Worm (Caenorhabditis elegans) whole organism, mixed stage, embryonic: ENCODE results near the gene phat-7.

Experiments
- M03D4.4 ChIP-seq: sonication (generic microtip); optimal IDR thresholded peaks from 2 replicates; lab custom pipeline; 2017; ENCODE audit warnings: mild to moderate bottlenecking, missing genetic modification characterization, missing compliant biosample characterization
- bed-3 ChIP-seq: fragments of 200-800 bp; sonication (Bioruptor generic); optimal IDR thresholded peaks from 3 replicates; lab custom pipeline; 2018; ENCODE audit warnings: mild to moderate bottlenecking, missing genetic modification characterization, moderate library complexity, missing compliant biosample characterization
- blmp-1 ChIP-seq: fragments of 150-350 bp; optimal IDR thresholded peaks from 2 replicates; lab custom pipeline; 2014; ENCODE audit warnings: missing biosample characterization, missing genetic modification characterization
- ceh-39 ChIP-seq: fragments of 150-350 bp; optimal IDR thresholded peaks from 2 replicates; lab custom pipeline; 2014; ENCODE audit warnings: missing biosample characterization, missing genetic modification characterization
- ceh-43 ChIP-seq: fragments of 200-800 bp; sonication (Bioruptor generic); optimal IDR thresholded peaks from 2 replicates; lab custom pipeline; 2018; ENCODE audit warnings: mild to moderate bottlenecking, missing genetic modification characterization, moderate library complexity, missing compliant biosample characterization
- ceh-83 ChIP-seq: fragments of 200-800 bp; sonication (Bioruptor generic); optimal IDR thresholded peaks from 2 replicates; lab custom pipeline; 2018; ENCODE audit warnings: mild to moderate bottlenecking, missing genetic modification characterization, missing compliant biosample characterization
- cnd-1 ChIP-seq: fragments of 200-800 bp; sonication (Bioruptor generic); optimal IDR thresholded peaks from 2 replicates; lab custom pipeline; 2018; ENCODE audit warnings: mild to moderate bottlenecking, missing genetic modification characterization, missing compliant biosample characterization
- drap-1 ChIP-seq: fragments of 200-800 bp; sonication (Bioruptor generic); optimal IDR thresholded peaks from 3 replicates; lab custom pipeline; 2018; ENCODE audit warnings: mild to moderate bottlenecking, missing genetic modification characterization, missing compliant biosample characterization
- elt-1 ChIP-seq: sonication (generic microtip); optimal IDR thresholded peaks from 2 replicates; lab custom pipeline; 2017; ENCODE audit warnings: missing genetic modification characterization, mild to moderate bottlenecking, missing compliant biosample characterization, antibody characterized with exemption, moderate library complexity, borderline replicate concordance; ENCODE audit not compliant: insufficient read depth
- elt-3 ChIP-seq: fragments of 150-350 bp; optimal IDR thresholded peaks from 2 replicates; lab custom pipeline; 2014; ENCODE audit warnings: missing biosample characterization, missing genetic modification characterization
- ham-2 ChIP-seq: fragments of 200-800 bp; sonication (Bioruptor generic); optimal IDR thresholded peaks from 2 replicates; lab custom pipeline; 2018; ENCODE audit warnings: mild to moderate bottlenecking, missing genetic modification characterization, missing compliant biosample characterization
- hlh-1 ChIP-seq: fragments of 150-350 bp; optimal IDR thresholded peaks from 2 replicates; lab custom pipeline; 2014; ENCODE audit warnings: missing biosample characterization, missing genetic modification reagents, missing genetic modification characterization
- lin-13 ChIP-seq: fragments of 150-350 bp; optimal IDR thresholded peaks from 2 replicates; lab custom pipeline; 2014; ENCODE audit warnings: missing biosample characterization, missing genetic modification characterization
- lin-32 ChIP-seq: fragments of 200-800 bp; sonication (Bioruptor generic); optimal IDR thresholded peaks from 2 replicates; lab custom pipeline; 2018; ENCODE audit warnings: mild to moderate bottlenecking, missing genetic modification characterization, missing compliant biosample characterization
- lsy-2 ChIP-seq: fragments of 150-350 bp; optimal IDR thresholded peaks from 2 replicates; lab custom pipeline; 2014; ENCODE audit warnings: missing biosample characterization, missing genetic modification characterization
- mep-1 ChIP-seq: fragments of 150-350 bp; optimal IDR thresholded peaks from 2 replicates; lab custom pipeline; 2017; ENCODE audit warnings: missing biosample characterization, missing genetic modification reagents, missing genetic modification characterization, inconsistent platforms
- mls-2 ChIP-seq: sonication (generic microtip); optimal IDR thresholded peaks from 2 replicates; lab custom pipeline; 2016; ENCODE audit warnings: mild to moderate bottlenecking, missing genetic modification characterization, moderate library complexity, missing compliant biosample characterization
- nhr-12 ChIP-seq: fragments of 150-350 bp; optimal IDR thresholded peaks from 2 replicates; lab custom pipeline; 2014; ENCODE audit warnings: missing biosample characterization, missing genetic modification characterization
- nhr-2 ChIP-seq: fragments of 150-350 bp; optimal IDR thresholded peaks from 2 replicates; lab custom pipeline; 2014; ENCODE audit warnings: missing biosample characterization, missing genetic modification characterization
- nhr-237 ChIP-seq: fragments of 150-350 bp; optimal IDR thresholded peaks from 2 replicates; lab custom pipeline; 2014; ENCODE audit warnings: missing biosample characterization, missing genetic modification characterization
- nhr-76 ChIP-seq: sonication (generic microtip); optimal IDR thresholded peaks from 2 replicates; lab custom pipeline; 2017; ENCODE audit warnings: missing biosample characterization, missing genetic modification characterization
- pha-4 ChIP-seq: fragments of 150-350 bp; optimal IDR thresholded peaks from 2 replicates; lab custom pipeline; 2018; ENCODE audit warnings: missing biosample characterization, missing genetic modification reagents, missing genetic modification characterization
- sem-2 ChIP-seq: fragments of 200-800 bp; sonication (Bioruptor generic); optimal IDR thresholded peaks from 2 replicates; lab custom pipeline; 2018; ENCODE audit warnings: mild to moderate bottlenecking, missing genetic modification characterization, missing compliant biosample characterization
- snpc-4 ChIP-seq: fragments of 150-350 bp; optimal IDR thresholded peaks from 2 replicates; lab custom pipeline; 2014; ENCODE audit warnings: missing biosample characterization, missing genetic modification characterization
- sptf-1 ChIP-seq: sonication (generic microtip); optimal IDR thresholded peaks from 2 replicates; lab custom pipeline; 2017; ENCODE audit warnings: mild to moderate bottlenecking, missing genetic modification characterization, moderate library complexity, missing compliant biosample characterization
- tbx-8 ChIP-seq: fragments of 200-800 bp; sonication (Bioruptor generic); optimal IDR thresholded peaks from 2 replicates; lab custom pipeline; 2018; ENCODE audit warnings: mild to moderate bottlenecking, missing genetic modification characterization, moderate library complexity, missing compliant biosample characterization
- unc-39 ChIP-seq: fragments of 150-350 bp; optimal IDR thresholded peaks from 2 replicates; lab custom pipeline; 2014; ENCODE audit warnings: missing biosample characterization, missing genetic modification characterization
- unc-62 ChIP-seq: fragments of 150-350 bp; optimal IDR thresholded peaks from 2 replicates; lab custom pipeline; 2014; ENCODE audit warnings: missing biosample characterization, missing genetic modification reagents, missing genetic modification characterization
- zip-8 ChIP-seq: fragments of 150-350 bp; optimal IDR thresholded peaks from 2 replicates; lab custom pipeline; 2014; ENCODE audit warnings: missing biosample characterization, missing genetic modification characterization
- ztf-11 ChIP-seq: fragments of 150-350 bp; optimal IDR thresholded peaks from 2 replicates; lab custom pipeline; 2014; ENCODE audit warnings: missing biosample characterization, missing genetic modification characterization

phat-7 gene

DNA sequence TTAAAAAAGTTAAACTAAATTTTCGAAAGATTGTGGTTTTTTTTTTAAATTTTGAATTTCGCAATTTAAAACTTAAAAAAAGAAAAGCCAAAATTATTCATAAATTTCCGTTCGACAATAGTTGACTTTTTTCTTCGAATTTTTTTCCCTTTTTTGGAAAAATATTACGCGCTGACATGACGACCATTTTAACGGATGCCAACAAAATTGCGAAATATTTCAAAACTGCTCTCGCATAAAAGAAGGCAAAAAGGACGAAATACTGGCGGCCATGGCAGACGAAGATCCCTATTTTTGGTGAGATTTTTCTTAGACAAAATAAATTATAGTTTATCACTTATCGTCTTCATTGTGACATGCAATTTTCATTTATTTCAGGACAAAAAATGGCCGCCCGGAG lies 7.7 kb upstream of the phat-7 start:
- TF ChIP-seq zip-8 (tag; lab: Kevin White, UChicago), result no peak
- no peak for TF ChIP-seq elt-1 (tag; lab: Kevin White, UChicago)
- TF ChIP-seq ceh-83 (GFP tag; lab: Kevin White, UChicago), result no peak
- no peak for TF ChIP-seq unc-39
- no peak for TF ChIP-seq drap-1
- no peak for TF ChIP-seq lin-13 (tag; lab: Kevin White, UChicago)
- no peak for TF ChIP-seq nhr-2 (tag; lab: Kevin White, UChicago)
- no peak for TF ChIP-seq hlh-1 (tag; lab: Kevin White, UChicago)
- TF ChIP-seq nhr-76, result no peak
- no peak for TF ChIP-seq M03D4.4 (tag; lab: Kevin White, UChicago)
- no peak for TF ChIP-seq blmp-1 (tag; lab: Kevin White, UChicago)
- no peak for TF ChIP-seq cnd-1 (tag; lab: Kevin White, UChicago)

DNA sequence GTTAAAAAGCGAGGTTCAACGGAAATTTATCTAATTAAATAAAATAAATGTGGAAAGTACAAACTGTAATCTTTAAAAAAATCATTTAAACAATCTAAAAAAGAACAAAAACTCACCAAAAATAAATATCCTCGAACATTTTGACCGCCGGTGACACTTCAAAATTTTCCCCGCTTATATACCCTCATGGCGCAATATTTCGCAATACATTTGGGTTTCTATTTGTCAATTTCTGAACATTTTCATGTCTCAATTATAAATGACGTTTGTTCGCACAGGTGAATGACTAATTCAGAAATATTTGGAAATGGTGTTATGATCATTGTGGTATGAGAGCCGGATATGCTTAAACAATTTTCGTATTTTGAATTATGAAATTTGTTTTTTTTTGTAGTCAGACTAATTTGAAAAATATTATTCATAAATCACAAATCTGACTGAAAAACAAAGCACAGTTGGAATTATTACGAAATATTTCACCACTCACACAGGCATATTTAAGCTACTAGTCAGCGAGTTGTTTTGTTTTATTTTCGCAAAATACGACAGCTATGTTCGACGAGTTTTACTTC lies 4.3 kb upstream of the phat-7 start, which contains the start of the genes C49G7.10 and irg-2:
Gene C49G7.10 (minus strand): TSS at position 169 of the 572 bp plus-strand sequence.
Gene irg-2 (plus strand): TSS at position 329 of the 572 bp plus-strand sequence.
- no peak for TF ChIP-seq ham-2 (GFP tag; lab: Kevin White, UChicago)
- TF ChIP-seq ceh-39 (tag; lab: Kevin White, UChicago), result no peak
- TF ChIP-seq unc-62 (GFP tag; lab: Kevin White, UChicago), result no peak
- no peak for TF ChIP-seq ztf-11 (tag; lab: Kevin White, UChicago)
- no peak for TF ChIP-seq nhr-237 (tag; lab: Kevin White, UChicago)
- no peak for TF ChIP-seq unc-39
- TF ChIP-seq lin-13 (tag; lab: Kevin White, UChicago), result no peak
- no peak for TF ChIP-seq pha-4 (tag; lab: Kevin White, UChicago)
- TF ChIP-seq elt-1 (tag; lab: Kevin White, UChicago), result no peak
- TF ChIP-seq hlh-1 (tag; lab: Kevin White, UChicago), result no peak
- no peak for TF ChIP-seq cnd-1 (tag; lab: Kevin White, UChicago)
- no peak for TF ChIP-seq ceh-43
- no peak for TF ChIP-seq tbx-8 (GFP tag; lab: Kevin White, UChicago)
- TF ChIP-seq snpc-4 (tag; lab: Kevin White, UChicago), result no peak

ce11 chrV:4043632-4044031 lies 2.6 kb upstream of the phat-7 start, which contains the start of gene phat-3:
Gene phat-3 (plus strand): TSS chrV:4043932.
- TF ChIP-seq nhr-12 (no peak), unc-62 (GFP tag; lab: Kevin White, UChicago) (no peak), sptf-1 (no peak), nhr-237 (tag; lab: Kevin White, UChicago) (no peak), zip-8 (tag; lab: Kevin White, UChicago) (no peak), mep-1 (tag; lab: Kevin White, UChicago) (no peak), ceh-83 (GFP tag; lab: Kevin White, UChicago) (no peak), blmp-1 (tag; lab: Kevin White, UChicago) (no peak), lin-32 (GFP tag; lab: Kevin White, UChicago) (no peak), pha-4 (tag; lab: Kevin White, UChicago) (no peak), ztf-11 (tag; lab: Kevin White, UChicago) (no peak), mls-2 (no peak)

DNA sequence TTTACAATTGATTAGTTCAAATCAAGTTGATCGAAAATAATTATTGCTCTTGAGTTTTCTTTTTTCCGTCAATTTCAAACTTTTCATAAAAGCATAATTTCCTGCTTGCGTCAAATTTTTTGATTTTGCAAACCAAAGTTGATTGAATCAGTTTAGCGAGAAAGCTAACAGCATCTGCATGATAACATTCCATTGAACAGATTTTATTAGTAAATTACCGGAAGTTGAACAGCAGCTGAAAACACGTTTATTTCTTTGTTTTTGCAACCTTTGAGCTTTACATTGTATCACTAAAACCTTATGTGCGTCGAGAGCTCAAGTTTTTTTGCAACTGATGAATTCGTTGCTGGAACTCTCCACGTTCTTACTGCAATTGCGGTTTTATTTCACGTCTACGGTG lies 1.3 kb downstream of the phat-7 start, which contains the start of gene srh-169:
Gene srh-169 (plus strand): TSS at position 301 of the 400 bp plus-strand sequence.
- TF ChIP-seq ceh-43, result no peak
- no peak for TF ChIP-seq zip-8 (tag; lab: Kevin White, UChicago)
- no peak for TF ChIP-seq hlh-1 (tag; lab: Kevin White, UChicago)

ce11 chrV:4055025-4055424 lies 8.8 kb downstream of the phat-7 start, which contains the start of gene djr-1.2:
Gene djr-1.2 (minus strand): TSS chrV:4055125.
- TF ChIP-seq cnd-1 (tag; lab: Kevin White, UChicago), result no peak
- TF ChIP-seq hlh-1 (tag; lab: Kevin White, UChicago), result no peak
- TF ChIP-seq unc-39, result no peak
- no peak for TF ChIP-seq nhr-76
- no peak for TF ChIP-seq unc-62 (GFP tag; lab: Kevin White, UChicago)
- TF ChIP-seq elt-3 (tag; lab: Kevin White, UChicago), result no peak
- no peak for TF ChIP-seq zip-8 (tag; lab: Kevin White, UChicago)
- TF ChIP-seq pha-4 (tag; lab: Kevin White, UChicago), result no peak
- TF ChIP-seq nhr-237 (tag; lab: Kevin White, UChicago), result no peak
- no peak for TF ChIP-seq sptf-1
- TF ChIP-seq sem-2 (GFP tag; lab: Kevin White, UChicago), result no peak
- no peak for TF ChIP-seq nhr-12
- TF ChIP-seq bed-3 (GFP tag; lab: Kevin White, UChicago), result no peak
- TF ChIP-seq ham-2 (GFP tag; lab: Kevin White, UChicago), result no peak
- TF ChIP-seq snpc-4 (tag; lab: Kevin White, UChicago), result no peak
- TF ChIP-seq lin-32 (GFP tag; lab: Kevin White, UChicago), result no peak
- TF ChIP-seq lsy-2, result no peak
